Worm (Caenorhabditis elegans) whole organism, L1 larva: ENCODE measurements around the gene T27E7.9.

Source experiments
- C34B4.2 ChIP-seq: sonication (generic microtip); optimal IDR thresholded peaks from 2 replicates; lab custom pipeline; 2017; ENCODE audit warnings: mild to moderate bottlenecking, missing genetic modification characterization, missing compliant biosample characterization
- lin-14 ChIP-seq: fragments of 200-800 bp; sonication (Bioruptor generic); optimal IDR thresholded peaks from 2 replicates; lab custom pipeline; 2018; ENCODE audit warnings: mild to moderate bottlenecking, missing genetic modification characterization, moderate library complexity, missing compliant biosample characterization
- ztf-11 ChIP-seq, 2 experiments: sonication (generic microtip); optimal IDR thresholded peaks; 2 replicates each; lab custom pipeline; 2016 to 2017; ENCODE audit warnings: missing genetic modification characterization in 2 of 2, missing biosample characterization in 1 of 2, missing compliant biosample characterization in 1 of 2
- ztf-4 ChIP-seq: fragments of 150-350 bp; optimal IDR thresholded peaks from 2 replicates; lab custom pipeline; 2014; ENCODE audit warnings: missing biosample characterization, missing genetic modification characterization

- TF ChIP-seq ztf-11 (tag; optimal IDR thresholded peaks at IDR 0.05; lab: Kevin White, UChicago), result no peak
- TF ChIP-seq lin-14 (GFP tag; lab: Kevin White, UChicago), result no peak
- TF ChIP-seq C34B4.2 (tag; lab: Kevin White, UChicago), result no peak
- TF ChIP-seq ztf-4 (tag; lab: Kevin White, UChicago), result no peak
These were observed 10.1 kb upstream of the T27E7.9 start for ce11 chrIV:14559267-14559666.
